Fruit fly (Drosophila melanogaster): ENCODE data around the gene RpS12.

Gene RpS12

dm6 chr3L:13021727-13022126 lies 1.4 kb upstream of the RpS12 start (continued):
- TF ChIP-seq Smox (GFP tag; optimal IDR thresholded peaks at IDR 0.05) (peak; percentile 75), CG7368 (GFP tag; optimal IDR thresholded peaks at IDR 0.05) (peak; percentile 53), Hr4 (GFP tag; optimal IDR thresholded peaks at IDR 0.05) (peak; percentile 28), fd59A (GFP tag; optimal IDR thresholded peaks at IDR 0.05) (no peak), Gug (GFP tag; IDR thresholded peaks at IDR 0.05) (0 out of 2 replicates have a peak, but pooled peaks have one; percentile 27), CG32006 (GFP tag; optimal IDR thresholded peaks at IDR 0.05) (no peak), svp (GFP tag) (peak; percentile 97), Sox15 (GFP tag; optimal IDR thresholded peaks at IDR 0.05) (peak; percentile 32), CG3919 (GFP tag; optimal IDR thresholded peaks at IDR 0.05) (peak; percentile 30), salr (GFP tag; optimal IDR thresholded peaks at IDR 0.05) (peak in 1 of 2 experiments; percentile 32), fkh (GFP tag; optimal IDR thresholded peaks at IDR 0.05) (no peak), dsx (GFP tag; optimal IDR thresholded peaks at IDR 0.05; ENCODE audit: poor library complexity, severe bottlenecking) (no peak), Hr39 (GFP tag; optimal IDR thresholded peaks at IDR 0.05) (peak; percentile 79), ss (GFP tag; optimal IDR thresholded peaks at IDR 0.05) (no peak), Ets21C (GFP tag; optimal IDR thresholded peaks at IDR 0.05) (peak; percentile 60), topi (GFP tag; optimal IDR thresholded peaks at IDR 0.05) (peak; percentile 73), CG11294 (GFP tag; IDR thresholded peaks at IDR 0.05) (no peak), achi (GFP tag; optimal IDR thresholded peaks at IDR 0.05) (peak; percentile 43), CG10631 (GFP tag; optimal IDR thresholded peaks at IDR 0.05) (peak; percentile 1), Eip78C (GFP tag) (peak; percentile 77), Hr38 (GFP tag; optimal IDR thresholded peaks at IDR 0.05) (no peak), lz (GFP tag; optimal IDR thresholded peaks at IDR 0.05) (peak; percentile 79), CG8119 (GFP tag; IDR thresholded peaks at IDR 0.05) (no peak), Blimp-1 (GFP tag; optimal IDR thresholded peaks at IDR 0.05) (no peak), CG3032 (tag; optimal IDR thresholded peaks at IDR 0.05) (no peak), CG8319 (GFP tag; optimal IDR thresholded peaks at IDR 0.05) (peak; percentile 43), CG4318 (GFP tag; optimal IDR thresholded peaks at IDR 0.05) (no peak)

DNA sequence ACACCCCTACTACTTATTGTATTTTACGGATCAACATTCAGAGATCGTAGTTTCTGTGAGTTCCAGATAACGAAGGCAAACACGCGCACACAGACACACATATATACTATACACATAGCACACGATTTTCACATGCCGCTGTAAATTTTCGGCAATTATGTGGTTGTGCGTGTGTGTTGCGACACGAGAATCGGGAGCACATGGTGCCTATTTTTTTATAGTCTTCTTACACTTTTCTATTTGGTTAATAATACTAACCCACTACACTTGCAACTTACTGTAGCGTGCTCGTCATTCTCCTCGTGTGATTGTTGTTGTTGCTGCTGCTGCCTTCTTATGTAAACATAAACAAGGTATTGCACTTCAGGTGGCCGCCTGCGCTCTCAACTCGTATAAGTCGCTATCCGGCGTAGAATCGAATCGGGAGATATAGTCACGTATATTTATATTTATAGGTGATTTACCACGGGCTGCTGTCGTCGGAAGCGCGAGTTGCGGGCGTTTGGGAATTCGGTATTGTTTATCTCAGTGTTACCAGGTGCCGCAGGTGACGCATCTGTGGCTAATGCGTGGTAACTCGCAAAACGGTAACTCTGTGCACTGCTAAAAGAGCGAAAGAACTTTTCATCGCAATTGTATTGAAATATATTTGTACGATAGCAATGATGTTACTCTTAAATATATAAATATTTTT lies 845 bp upstream of the RpS12 start, which contains the start of gene Adk2:
Gene Adk2, minus strand, starts transcription at position 529 of the 694 bp plus-strand sequence.
- TF ChIP-seq CG8632 (GFP tag; optimal IDR thresholded peaks at IDR 0.05) (no peak), topi (GFP tag; optimal IDR thresholded peaks at IDR 0.05) (peak; percentile 6), CG7368 (GFP tag; optimal IDR thresholded peaks at IDR 0.05) (peak; percentile 12), Eip93F (GFP tag; optimal IDR thresholded peaks at IDR 0.05) (peak; percentile 42), Gug (GFP tag; IDR thresholded peaks at IDR 0.05) (peak; percentile 38; the same call in 1 of the 2 replicates), fkh (GFP tag; optimal IDR thresholded peaks at IDR 0.05) (peak; percentile 77), Sox102F (GFP tag; optimal IDR thresholded peaks at IDR 0.05) (no peak), Lpt (GFP tag; optimal IDR thresholded peaks at IDR 0.05) (no peak), CG11902 (GFP tag; optimal IDR thresholded peaks at IDR 0.05) (no peak), CG32006 (GFP tag; optimal IDR thresholded peaks at IDR 0.05) (no peak), achi (GFP tag; optimal IDR thresholded peaks at IDR 0.05) (no peak), Smox (GFP tag; optimal IDR thresholded peaks at IDR 0.05) (peak; percentile 5), Ets96B (tag; optimal IDR thresholded peaks at IDR 0.05) (no peak), CG15336 (GFP tag; IDR thresholded peaks at IDR 0.05) (0 out of 2 replicates have a peak, but pooled peaks have one; percentile 8), vri (GFP tag; optimal IDR thresholded peaks at IDR 0.05) (peak; percentile 13), CG3919 (GFP tag; optimal IDR thresholded peaks at IDR 0.05) (peak; percentile 50), CG11294 (GFP tag; IDR thresholded peaks at IDR 0.05) (no peak), CG6854 (GFP tag; optimal IDR thresholded peaks at IDR 0.05) (peak; percentile 27), esn (GFP tag; optimal IDR thresholded peaks at IDR 0.05) (no peak), svp (GFP tag) (no peak), CG3032 (tag; optimal IDR thresholded peaks at IDR 0.05) (no peak), Met (GFP tag; optimal IDR thresholded peaks at IDR 0.05) (no peak), Eip78C (GFP tag) (peak; percentile 38), CG34406 (GFP tag; optimal IDR thresholded peaks at IDR 0.05) (no peak), dac (GFP tag; optimal IDR thresholded peaks at IDR 0.05) (no peak), net (GFP tag; optimal IDR thresholded peaks at IDR 0.05) (no peak), CG6792 (GFP tag; optimal IDR thresholded peaks at IDR 0.05) (no peak), CG11762 (GFP tag; optimal IDR thresholded peaks at IDR 0.05; ENCODE audit: insufficient read depth) (no peak), fd85E (GFP tag; optimal IDR thresholded peaks at IDR 0.05) (no peak), Hr38 (GFP tag; optimal IDR thresholded peaks at IDR 0.05) (no peak), CG6163 (GFP tag; IDR thresholded peaks at IDR 0.05) (peak; percentile 52), dsx (GFP tag; optimal IDR thresholded peaks at IDR 0.05; ENCODE audit: poor library complexity, severe bottlenecking) (no peak), eg (GFP tag; IDR thresholded peaks at IDR 0.05) (peak; percentile 59), Sox15 (GFP tag; optimal IDR thresholded peaks at IDR 0.05) (no peak), salr (GFP tag; optimal IDR thresholded peaks at IDR 0.05) (no peak), CG1621 (tag; optimal IDR thresholded peaks at IDR 0.05) (no peak)

Measured in whole organism, prepupa.